Worm (Caenorhabditis elegans) whole organism, L4 larva: ENCODE data around the gene ost-1.
A peak's percentile ranks its signal among the peaks of the same experiment; 100 is the strongest.

Experiments
- D1046.2 ChIP-seq: fragments of 200-800 bp; sonication (Bioruptor generic); IDR thresholded peaks from 2 replicates; pipeline ENCODE4 v1.3.6; 2022; ENCODE audit warnings: missing genetic modification characterization, missing compliant biosample characterization
- F44E2.7 ChIP-seq: fragments of 200-800 bp; sonication (Bioruptor generic); IDR thresholded peaks from 2 replicates; pipeline ENCODE4 v2.1.2; 2022; ENCODE audit warnings: missing genetic modification characterization, missing compliant biosample characterization
- F49E8.2 ChIP-seq: sonication (generic microtip); optimal IDR thresholded peaks from 2 replicates; lab custom pipeline; 2016; ENCODE audit warnings: missing compliant biosample characterization, mild to moderate bottlenecking, missing genetic modification characterization, borderline replicate concordance
- T20F7.1 ChIP-seq: fragments of 200-800 bp; sonication (Bioruptor generic); optimal IDR thresholded peaks from 2 replicates; lab custom pipeline; 2018; ENCODE audit warnings: mild to moderate bottlenecking, missing genetic modification characterization, missing compliant biosample characterization
- T26A8.4 ChIP-seq: fragments of 200-800 bp; sonication (Bioruptor generic); IDR thresholded peaks from 2 replicates; pipeline ENCODE4 v1.3.6; 2022; ENCODE audit warnings: missing genetic modification characterization, missing compliant biosample characterization
- Y48G9A.11 ChIP-seq: fragments of 200-800 bp; sonication (Bioruptor generic); IDR thresholded peaks from 2 replicates; pipeline ENCODE4 v1.3.6; 2022; ENCODE audit warnings: missing genetic modification reagents, missing genetic modification characterization, missing compliant biosample characterization
- Y75B8A.6 ChIP-seq: fragments of 200-800 bp; sonication (Bioruptor generic); IDR thresholded peaks from 2 replicates; pipeline ENCODE4 v1.3.6; 2022; ENCODE audit warnings: missing genetic modification reagents, missing genetic modification characterization, missing compliant biosample characterization
- aha-1 ChIP-seq: fragments of 150-350 bp; peaks from one replicate; lab custom pipeline; 2014; ENCODE audit warnings: missing biosample characterization, missing genetic modification characterization
- ama-1 ChIP-seq: fragments of 150-350 bp; optimal IDR thresholded peaks from 2 replicates; lab custom pipeline; 2014; ENCODE audit warnings: inconsistent platforms, mixed read lengths
- arid-1 ChIP-seq: fragments of 200-800 bp; sonication (Bioruptor generic); conservative IDR thresholded peaks from 2 replicates; pipeline ENCODE4 v1.3.6; 2022; ENCODE audit warnings: missing genetic modification reagents, missing genetic modification characterization, missing compliant biosample characterization
- attf-4 ChIP-seq: sonication (generic microtip); optimal IDR thresholded peaks from 3 replicates; lab custom pipeline; 2017; ENCODE audit warnings: missing biosample characterization, missing genetic modification characterization
- ceh-20 ChIP-seq: fragments of 200-800 bp; sonication (Bioruptor generic); IDR thresholded peaks from 2 replicates; pipeline ENCODE4 v1.3.6; 2022; ENCODE audit warnings: missing genetic modification reagents, missing genetic modification characterization, missing compliant biosample characterization
- ceh-28 ChIP-seq: fragments of 150-350 bp; optimal IDR thresholded peaks from 2 replicates; lab custom pipeline; 2014; ENCODE audit warnings: missing biosample characterization, missing genetic modification reagents, missing genetic modification characterization
- ceh-32 ChIP-seq: sonication (generic microtip); optimal IDR thresholded peaks from 2 replicates; lab custom pipeline; 2016; ENCODE audit warnings: mild to moderate bottlenecking, missing genetic modification characterization, missing compliant biosample characterization; ENCODE audit not compliant: poor library complexity
- ceh-44 ChIP-seq: fragments of 200-800 bp; sonication (Bioruptor generic); IDR thresholded peaks from 2 replicates; pipeline ENCODE4 v1.3.6; 2022; ENCODE audit warnings: missing genetic modification reagents, missing genetic modification characterization, missing compliant biosample characterization
- ces-1 ChIP-seq: fragments of 150-350 bp; sonication (generic microtip); optimal IDR thresholded peaks from 4 replicates; lab custom pipeline; 2014; ENCODE audit warnings: missing biosample characterization, missing genetic modification reagents, missing genetic modification characterization
- ctbp-1 ChIP-seq: fragments of 200-800 bp; sonication (Bioruptor generic); IDR thresholded peaks from 2 replicates; pipeline ENCODE4 v1.3.6; 2022; ENCODE audit warnings: missing genetic modification reagents, missing genetic modification characterization, missing compliant biosample characterization
- daf-16 ChIP-seq, 3 experiments: sonication (generic microtip); optimal IDR thresholded peaks; 2 replicates each; lab custom pipeline; 2016 to 2017; ENCODE audit warnings: missing genetic modification characterization in 3 of 3, missing genetic modification reagents in 3 of 3, mild to moderate bottlenecking in 2 of 3, missing compliant biosample characterization in 2 of 3, missing biosample characterization in 1 of 3, moderate library complexity in 1 of 3
- daf-8 ChIP-seq: fragments of 200-800 bp; sonication (Bioruptor generic); IDR thresholded peaks from 2 replicates; pipeline ENCODE4 v1.3.6; 2022; ENCODE audit warnings: missing genetic modification characterization, missing compliant biosample characterization
- dmd-6 ChIP-seq: fragments of 200-800 bp; sonication (Bioruptor generic); IDR thresholded peaks from 2 replicates; pipeline ENCODE4 v1.3.6; 2022; ENCODE audit warnings: missing genetic modification reagents, missing genetic modification characterization, missing compliant biosample characterization
- dmd-8 ChIP-seq: fragments of 200-800 bp; sonication (Bioruptor generic); IDR thresholded peaks from 2 replicates; pipeline ENCODE4 v1.3.6; 2022; ENCODE audit warnings: missing genetic modification characterization, missing compliant biosample characterization
- duxl-1 ChIP-seq: sonication (generic microtip); optimal IDR thresholded peaks from 2 replicates; lab custom pipeline; 2016; ENCODE audit warnings: mild to moderate bottlenecking, missing genetic modification characterization, moderate library complexity, missing compliant biosample characterization; ENCODE audit not compliant: poor library complexity
- dve-1 ChIP-seq: sonication (generic microtip); optimal IDR thresholded peaks from 2 replicates; lab custom pipeline; 2017; ENCODE audit warnings: antibody characterized with exemption, mild to moderate bottlenecking, missing genetic modification characterization, missing compliant biosample characterization; ENCODE audit not compliant: insufficient read depth
- egl-27 ChIP-seq: sonication (generic microtip); optimal IDR thresholded peaks from 3 replicates; lab custom pipeline; 2017; ENCODE audit warnings: missing biosample characterization, missing genetic modification reagents, missing genetic modification characterization
- fkh-10 ChIP-seq: fragments of 150-350 bp; optimal IDR thresholded peaks from 2 replicates; lab custom pipeline; 2014; ENCODE audit warnings: missing biosample characterization, missing genetic modification reagents, missing genetic modification characterization
- hlh-30 ChIP-seq: sonication (generic microtip); optimal IDR thresholded peaks from 2 replicates; lab custom pipeline; 2017; ENCODE audit warnings: antibody characterized with exemption, mild to moderate bottlenecking, missing genetic modification characterization, missing compliant biosample characterization; ENCODE audit not compliant: insufficient read depth
- hmg-1.1 ChIP-seq: fragments of 200-800 bp; sonication (Bioruptor generic); IDR thresholded peaks from 2 replicates; pipeline ENCODE4 v1.3.6; 2022; ENCODE audit warnings: missing genetic modification reagents, missing genetic modification characterization, missing compliant biosample characterization
- jun-1 ChIP-seq: fragments of 150-350 bp; optimal IDR thresholded peaks from 2 replicates; lab custom pipeline; 2014; ENCODE audit warnings: missing biosample characterization, missing genetic modification reagents, missing genetic modification characterization
- lim-7 ChIP-seq: fragments of 200-800 bp; sonication (Bioruptor generic); IDR thresholded peaks from 2 replicates; pipeline ENCODE4 v1.3.6; 2022; ENCODE audit warnings: missing genetic modification characterization, missing compliant biosample characterization
- lsy-2 ChIP-seq, 2 experiments: fragments of 150-350 bp in 1 of 2; sonication (generic microtip) in 1 of 2; optimal IDR thresholded peaks; 2 replicates each; lab custom pipeline; 2014 to 2017; ENCODE audit warnings: missing biosample characterization in 2 of 2, missing genetic modification characterization in 2 of 2
- mdt-29 ChIP-seq: fragments of 200-800 bp; sonication (Bioruptor generic); IDR thresholded peaks from 2 replicates; pipeline ENCODE4 v1.3.6; 2022; ENCODE audit warnings: missing genetic modification reagents, missing genetic modification characterization, missing compliant biosample characterization
- mxl-3 ChIP-seq: fragments of 200-800 bp; sonication (Bioruptor generic); optimal IDR thresholded peaks from 2 replicates; lab custom pipeline; 2018; ENCODE audit warnings: mild to moderate bottlenecking, missing genetic modification characterization, missing compliant biosample characterization
- nhr-237 ChIP-seq: sonication (generic microtip); optimal IDR thresholded peaks from 2 replicates; lab custom pipeline; 2017; ENCODE audit warnings: missing biosample characterization, missing genetic modification characterization
- nhr-28 ChIP-seq: fragments of 150-350 bp; optimal IDR thresholded peaks from 2 replicates; lab custom pipeline; 2014; ENCODE audit warnings: missing biosample characterization, missing genetic modification characterization
- nhr-42 ChIP-seq: fragments of 200-800 bp; sonication (Bioruptor generic); IDR thresholded peaks from 2 replicates; pipeline ENCODE4 v1.3.6; 2022; ENCODE audit warnings: missing genetic modification characterization, missing compliant biosample characterization
- nhr-48 ChIP-seq: sonication (generic microtip); optimal IDR thresholded peaks from 2 replicates; lab custom pipeline; 2016; ENCODE audit warnings: mild to moderate bottlenecking, missing genetic modification characterization, missing compliant biosample characterization
- nhr-76 ChIP-seq: fragments of 150-350 bp; optimal IDR thresholded peaks from 2 replicates; lab custom pipeline; 2014; ENCODE audit warnings: missing biosample characterization, missing genetic modification characterization
- nhr-77 ChIP-seq: fragments of 150-350 bp; optimal IDR thresholded peaks from 2 replicates; lab custom pipeline; 2014; ENCODE audit warnings: missing biosample characterization, missing genetic modification characterization
- pha-4 ChIP-seq, 2 experiments: fragments of 150-350 bp in 1 of 2; fragments of 200-800 bp in 1 of 2; sonication (Bioruptor generic) in 1 of 2; IDR thresholded peaks in 1 of 2; optimal IDR thresholded peaks in 1 of 2; 2 replicates each; pipeline versions ENCODE4 v1.3.6 to Lab custom; 2014 to 2022; ENCODE audit warnings: missing genetic modification characterization in 2 of 2, missing genetic modification reagents in 2 of 2, missing biosample characterization in 1 of 2, missing compliant biosample characterization in 1 of 2
- pqm-1 ChIP-seq: sonication (generic microtip); optimal IDR thresholded peaks from 2 replicates; lab custom pipeline; 2017; ENCODE audit warnings: missing biosample characterization, missing genetic modification characterization
- rbr-2 ChIP-seq: sonication (generic microtip); optimal IDR thresholded peaks from 2 replicates; lab custom pipeline; 2016; ENCODE audit warnings: missing genotype, missing genetic modification characterization, missing compliant biosample characterization
- saeg-2 ChIP-seq: fragments of 200-800 bp; sonication (Bioruptor generic); IDR thresholded peaks from 2 replicates; pipeline ENCODE4 v1.3.6; 2022; ENCODE audit warnings: missing genetic modification reagents, missing genetic modification characterization, missing compliant biosample characterization
- sdz-12 ChIP-seq: fragments of 200-800 bp; sonication (Bioruptor generic); optimal IDR thresholded peaks from 2 replicates; lab custom pipeline; 2018; ENCODE audit warnings: mild to moderate bottlenecking, missing genetic modification characterization, missing compliant biosample characterization
- skn-1 ChIP-seq: fragments of 150-350 bp; optimal IDR thresholded peaks from 2 replicates; lab custom pipeline; 2014; ENCODE audit warnings: missing biosample characterization, missing genetic modification characterization
- spr-3 ChIP-seq: fragments of 200-800 bp; sonication (Bioruptor generic); optimal IDR thresholded peaks from 2 replicates; lab custom pipeline; 2018; ENCODE audit warnings: mild to moderate bottlenecking, missing genetic modification characterization, missing compliant biosample characterization
- tag-97 ChIP-seq: fragments of 200-800 bp; sonication (Bioruptor generic); IDR thresholded peaks from 2 replicates; pipeline ENCODE4 v1.3.6; 2022; ENCODE audit warnings: missing genetic modification characterization, missing compliant biosample characterization
- unc-130 ChIP-seq: sonication (generic microtip); optimal IDR thresholded peaks from 2 replicates; lab custom pipeline; 2016; ENCODE audit warnings: missing genetic modification reagents, missing genetic modification characterization, missing compliant biosample characterization
- zfp-3 ChIP-seq: fragments of 200-800 bp; sonication (Bioruptor generic); conservative IDR thresholded peaks from 2 replicates; pipeline ENCODE4 v1.3.6; 2022; ENCODE audit warnings: missing genetic modification reagents, missing genetic modification characterization, missing compliant biosample characterization
- zip-11 ChIP-seq: fragments of 200-800 bp; sonication (Bioruptor generic); IDR thresholded peaks from 2 replicates; pipeline ENCODE4 v1.3.6; 2022; ENCODE audit warnings: missing genetic modification characterization, missing compliant biosample characterization
- ztf-11 ChIP-seq: fragments of 150-350 bp; optimal IDR thresholded peaks from 2 replicates; lab custom pipeline; 2014; ENCODE audit warnings: missing biosample characterization, missing genetic modification characterization
- ztf-7 ChIP-seq: fragments of 150-350 bp; optimal IDR thresholded peaks from 2 replicates; lab custom pipeline; 2014; ENCODE audit warnings: missing biosample characterization, missing genetic modification characterization

The ost-1 gene

DNA sequence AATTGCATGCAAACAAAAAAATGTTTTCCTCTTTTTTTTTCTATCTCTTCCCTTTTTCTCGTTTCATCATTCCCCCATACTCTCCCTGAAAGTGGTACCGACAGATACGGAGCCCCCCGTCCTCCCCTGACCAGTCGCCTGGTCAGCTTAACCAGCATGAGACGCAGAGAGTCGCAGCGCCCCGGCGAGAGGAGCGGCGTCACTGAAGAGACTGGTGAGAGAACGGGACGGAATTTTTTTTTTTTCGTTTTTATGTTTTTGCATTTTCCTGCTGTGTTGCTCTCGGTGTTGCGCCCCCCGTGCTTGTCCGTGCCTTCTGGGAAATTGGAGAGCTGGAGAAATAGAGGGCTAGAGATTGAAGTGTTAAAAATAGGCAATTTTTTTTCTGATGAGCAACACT, 36.8 kb upstream of the ost-1 start:
- TF ChIP-seq hlh-30 (tag; lab: Kevin White, UChicago) (peak; percentile 94), skn-1 (tag; lab: Kevin White, UChicago) (no peak), mdt-29 (GFP tag; lab: Robert Waterston, UW) (no peak), nhr-76 (no peak), mxl-3 (GFP tag; lab: Kevin White, UChicago) (peak; percentile 23), ztf-11 (tag; lab: Kevin White, UChicago) (no peak), daf-16 (GFP tag; optimal IDR thresholded peaks at IDR 0.05; lab: Kevin White, UChicago) (peak in 1 of 2 experiments; percentile 86), daf-16 (tag; optimal IDR thresholded peaks at IDR 0.05; lab: Kevin White, UChicago) (peak; percentile 89), duxl-1 (tag; lab: Kevin White, UChicago) (peak; percentile 17), dmd-8 (GFP tag; lab: Robert Waterston, UW) (no peak), ceh-44 (no peak), nhr-237 (tag; lab: Kevin White, UChicago) (no peak), spr-3 (GFP tag; lab: Kevin White, UChicago) (no peak), ceh-28 (no peak), T26A8.4 (GFP tag; lab: Robert Waterston, UW) (peak; percentile 88), zip-11 (no peak), pha-4 (GFP tag; IDR thresholded peaks at IDR 0.05; lab: Robert Waterston, UW) (peak; percentile 85), pha-4 (tag; optimal IDR thresholded peaks at IDR 0.05; lab: Kevin White, UChicago) (no peak), nhr-48 (tag; lab: Kevin White, UChicago) (peak; percentile 86), dve-1 (tag; lab: Kevin White, UChicago) (peak; percentile 97), Y75B8A.6 (GFP tag; lab: Robert Waterston, UW) (no peak), T20F7.1 (GFP tag; lab: Kevin White, UChicago) (no peak), arid-1 (peak; percentile 41; the same call in 1 of the 2 replicates), egl-27 (tag; lab: Kevin White, UChicago) (no peak), hmg-1.1 (peak; percentile 84), pqm-1 (tag; lab: Kevin White, UChicago) (peak; percentile 11), ces-1 (GFP tag; lab: Kevin White, UChicago) (no peak), daf-8 (GFP tag; lab: Robert Waterston, UW) (no peak), sdz-12 (no peak), nhr-42 (GFP tag; lab: Robert Waterston, UW) (peak; percentile 81), dmd-6 (GFP tag; lab: Robert Waterston, UW) (peak; percentile 86), jun-1 (no peak), ceh-32 (peak; percentile 1), F44E2.7 (GFP tag; lab: Robert Waterston, UW) (no peak), D1046.2 (GFP tag; lab: Robert Waterston, UW) (no peak), Y48G9A.11 (GFP tag; lab: Robert Waterston, UW) (no peak), fkh-10 (GFP tag; lab: Kevin White, UChicago) (peak; percentile 97), zfp-3 (no peak), ztf-7 (tag; lab: Kevin White, UChicago) (no peak), F49E8.2 (tag; lab: Kevin White, UChicago) (no peak), saeg-2 (GFP tag; lab: Robert Waterston, UW) (peak; percentile 88), nhr-28 (tag; lab: Kevin White, UChicago) (peak; percentile 54), attf-4 (peak; percentile 40), unc-130 (GFP tag; lab: Kevin White, UChicago) (no peak), aha-1 (tag; lab: Kevin White, UChicago) (peak; percentile 79), nhr-77 (tag; lab: Kevin White, UChicago) (peak; percentile 91), ctbp-1 (GFP tag; lab: Robert Waterston, UW) (peak; percentile 86), lsy-2 (tag; optimal IDR thresholded peaks at IDR 0.05; lab: Kevin White, UChicago) (peak; percentile 76 to 83), rbr-2 (tag; lab: Kevin White, UChicago) (peak; percentile 91), ceh-20 (peak; percentile 90), lim-7 (GFP tag; lab: Robert Waterston, UW) (no peak), tag-97 (GFP tag; lab: Robert Waterston, UW) (no peak), ama-1 (lab: Kevin White, UChicago) (no peak)
